Worm (Caenorhabditis elegans): ENCODE data around the gene wbp-2.

The wbp-2 gene

DNA sequence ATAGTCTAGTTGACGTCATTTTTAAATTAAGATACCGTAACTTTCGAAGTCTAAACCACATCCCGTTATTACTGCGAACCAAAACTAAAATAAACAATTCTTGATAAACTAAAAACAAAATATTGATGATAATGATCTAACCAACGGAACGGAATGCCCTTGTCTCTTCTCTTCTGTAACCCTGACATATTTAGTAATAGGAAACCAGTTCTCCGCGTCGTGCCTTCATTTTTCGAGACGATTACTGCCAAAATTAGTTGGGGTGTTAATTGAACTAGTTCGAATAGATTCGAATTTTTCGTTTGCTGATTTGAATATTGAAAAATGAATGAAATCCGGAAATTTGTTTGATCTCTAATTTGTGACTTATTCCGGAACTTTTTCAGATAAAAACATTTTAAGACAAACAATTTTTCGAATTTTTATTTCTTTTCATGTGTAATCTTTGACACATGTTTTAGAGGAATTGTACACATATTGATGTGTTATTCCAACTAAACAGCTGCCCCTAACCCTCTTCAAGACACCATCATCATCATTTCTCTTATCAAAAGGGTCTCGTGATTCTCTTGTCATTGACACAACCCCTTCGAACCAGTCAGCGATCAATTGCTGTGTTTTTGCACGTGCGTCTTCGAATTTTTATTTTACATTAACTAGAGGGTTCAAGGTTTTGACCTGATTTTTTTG lies 45.8 kb upstream of the wbp-2 start (continued):
- peak; percentile 63 for TF ChIP-seq ama-1 (optimal IDR thresholded peaks at IDR 0.05)
- TF ChIP-seq ceh-8 (GFP tag; optimal IDR thresholded peaks at IDR 0.05), result no peak
- no peak for TF ChIP-seq F16B12.6 (tag; optimal IDR thresholded peaks at IDR 0.05)
- TF ChIP-seq snpc-4 (tag; optimal IDR thresholded peaks at IDR 0.05), result no peak
- peak; percentile 75 for TF ChIP-seq tbx-2 (tag; optimal IDR thresholded peaks at IDR 0.05)
- TF ChIP-seq nhr-71 (tag; optimal IDR thresholded peaks at IDR 0.05), result peak; percentile 95
- no peak for TF ChIP-seq unc-30 (tag; optimal IDR thresholded peaks at IDR 0.05)
- TF ChIP-seq lin-13 (GFP tag; optimal IDR thresholded peaks at IDR 0.05), result peak; percentile 69
- no peak for TF ChIP-seq pax-3 (tag; optimal IDR thresholded peaks at IDR 0.05)
- TF ChIP-seq lin-35 (GFP tag; optimal IDR thresholded peaks at IDR 0.05), result peak; percentile 28 to 72
- peak; percentile 53 for TF ChIP-seq xbp-1 (tag; optimal IDR thresholded peaks at IDR 0.05)
- TF ChIP-seq elt-3 (tag; optimal IDR thresholded peaks at IDR 0.05), result peak in 2 of 6 experiments; percentile 88 to 97
- peak; percentile 95 for TF ChIP-seq lin-14 (GFP tag; optimal IDR thresholded peaks at IDR 0.05)
- no peak for TF ChIP-seq pqm-1 (tag; optimal IDR thresholded peaks at IDR 0.05)
- peak; percentile 87 for TF ChIP-seq lin-39 (tag; optimal IDR thresholded peaks at IDR 0.05)
- TF ChIP-seq nhr-19 (GFP tag; conservative IDR thresholded peaks at IDR 0.05), result peak; percentile 86
- peak; percentile 50; the same call in 1 of the 2 replicates for TF ChIP-seq ceh-88 (GFP tag; IDR thresholded peaks at IDR 0.05)
- no peak for TF ChIP-seq C04F5.9 (tag; optimal IDR thresholded peaks at IDR 0.05)
- TF ChIP-seq nhr-76 (tag; optimal IDR thresholded peaks at IDR 0.05), result no peak
- TF ChIP-seq fkh-4 (tag; optimal IDR thresholded peaks at IDR 0.05; ENCODE audit: borderline replicate concordance), result no peak
- TF ChIP-seq hlh-17 (GFP tag; optimal IDR thresholded peaks at IDR 0.05; ENCODE audit: borderline replicate concordance), result no peak
- TF ChIP-seq zip-4 (GFP tag; optimal IDR thresholded peaks at IDR 0.05), result peak; percentile 29
- no peak for TF ChIP-seq egl-13 (tag; optimal IDR thresholded peaks at IDR 0.05)
- TF ChIP-seq skn-1 (tag; optimal IDR thresholded peaks at IDR 0.05), result peak; percentile 66
- TF ChIP-seq fkh-10 (GFP tag; optimal IDR thresholded peaks at IDR 0.05), result no peak
- no peak for TF ChIP-seq isw-1 (GFP tag; IDR thresholded peaks at IDR 0.05)
- no peak for TF ChIP-seq alr-1 (tag; optimal IDR thresholded peaks at IDR 0.05; ENCODE audit: borderline replicate concordance)
- no peak for TF ChIP-seq fos-1 (tag; optimal IDR thresholded peaks at IDR 0.05)
- TF ChIP-seq nhr-85 (tag), result peak; percentile 93
- TF ChIP-seq swsn-7 (tag; optimal IDR thresholded peaks at IDR 0.05), result peak; percentile 64
- TF ChIP-seq lin-15B (tag; optimal IDR thresholded peaks at IDR 0.05), result no peak
- no peak for TF ChIP-seq mab-9 (GFP tag; IDR thresholded peaks at IDR 0.05)
- peak; percentile 57 for TF ChIP-seq irx-1 (tag; optimal IDR thresholded peaks at IDR 0.05)
- TF ChIP-seq vab-15 (tag; optimal IDR thresholded peaks at IDR 0.05), result peak; percentile 46
- TF ChIP-seq sox-4 (tag; optimal IDR thresholded peaks at IDR 0.05), result no peak
- TF ChIP-seq ets-5 (GFP tag; IDR thresholded peaks at IDR 0.05), result no peak
- no peak for TF ChIP-seq sptf-1 (tag; optimal IDR thresholded peaks at IDR 0.05)
- no peak for TF ChIP-seq unc-98 (GFP tag; IDR thresholded peaks at IDR 0.05)
- TF ChIP-seq dpl-1 (GFP tag; optimal IDR thresholded peaks at IDR 0.05), result peak in 2 of 3 experiments; percentile 19 to 51
- TF ChIP-seq nhr-84 (tag; optimal IDR thresholded peaks at IDR 0.05), result no peak
- no peak for TF ChIP-seq aly-2 (tag; optimal IDR thresholded peaks at IDR 0.05)
- TF ChIP-seq nhr-77 (tag; optimal IDR thresholded peaks at IDR 0.05), result no peak
- no peak for TF ChIP-seq ztf-11 (tag; optimal IDR thresholded peaks at IDR 0.05)
- TF ChIP-seq snu-23 (GFP tag; optimal IDR thresholded peaks at IDR 0.05), result peak; percentile 86
- peak; percentile 72 for TF ChIP-seq C16A3.4 (tag; optimal IDR thresholded peaks at IDR 0.05)
